Worm (Caenorhabditis elegans): ENCODE measurements around the gene clec-33.

DNA sequence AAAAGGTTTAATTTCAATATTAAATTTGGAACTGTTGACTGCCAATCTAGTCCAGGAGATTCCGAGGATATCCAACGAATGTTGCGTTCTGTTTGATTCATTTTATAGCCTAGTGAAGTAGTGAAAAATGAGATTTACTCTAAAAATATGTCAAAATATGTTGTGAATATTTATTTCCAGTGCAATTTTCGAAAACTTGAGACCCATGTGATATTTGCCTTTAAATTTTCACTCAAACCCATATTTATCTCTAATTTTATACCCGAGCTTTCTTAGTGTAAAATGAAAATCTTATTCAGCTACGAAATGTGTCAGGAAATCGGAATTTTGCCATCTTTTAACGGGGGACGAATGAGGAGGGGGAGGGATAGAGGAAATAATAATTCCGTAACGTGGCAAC is 40.2 kb upstream of the clec-33 start, which contains the start of gene F09C6.16:
- TF ChIP-seq lin-13 (GFP tag; optimal IDR thresholded peaks at IDR 0.05), result no peak
- TF ChIP-seq nhr-71 (tag; optimal IDR thresholded peaks at IDR 0.05), result no peak
- no peak for TF ChIP-seq grh-1 (GFP tag; IDR thresholded peaks at IDR 0.05)
- TF ChIP-seq sox-4 (tag; optimal IDR thresholded peaks at IDR 0.05), result no peak
- no peak for TF ChIP-seq unc-98 (GFP tag; IDR thresholded peaks at IDR 0.05)
- no peak for TF ChIP-seq jun-1 (tag; optimal IDR thresholded peaks at IDR 0.05)
